Worm (Caenorhabditis elegans): ENCODE measurements around the gene ZK1307.7.

- TF ChIP-seq sdc-2 (tag; optimal IDR thresholded peaks at IDR 0.05) (no peak), nhr-11 (tag; optimal IDR thresholded peaks at IDR 0.05) (no peak)
Observed at ce11 chrII:9624110-9624695, 12.2 kb upstream of the ZK1307.7 start, which contains the start of the genes dnj-20 and ZK1307.8.
